Worm (Caenorhabditis elegans) whole organism, early embryonic: Measurements from ENCODE around the gene C14B9.8.

ENCODE experiments used
- aly-1 ChIP-seq: sonication (generic microtip); optimal IDR thresholded peaks from 2 replicates; lab custom pipeline; 2016; ENCODE audit warnings: missing genetic modification characterization, missing compliant biosample characterization
- ama-1 ChIP-seq: fragments of 150-350 bp; optimal IDR thresholded peaks from 2 replicates; lab custom pipeline; 2014
- hnd-1 ChIP-seq: sonication (generic microtip); optimal IDR thresholded peaks from 2 replicates; lab custom pipeline; 2016; ENCODE audit warnings: missing genetic modification characterization, missing compliant biosample characterization
- pes-1 ChIP-seq: fragments of 200-800 bp; sonication (Bioruptor generic); IDR thresholded peaks from 2 replicates; pipeline ENCODE4 v1.3.6; 2022; ENCODE audit warnings: missing genetic modification reagents, missing genetic modification characterization, missing compliant biosample characterization
- sea-1 ChIP-seq: fragments of 200-800 bp; sonication (Bioruptor generic); conservative IDR thresholded peaks from 2 replicates; pipeline ENCODE4 v1.3.6; 2022; ENCODE audit warnings: missing genetic modification characterization, missing compliant biosample characterization
- tra-4 ChIP-seq: sonication (generic microtip); optimal IDR thresholded peaks from 2 replicates; lab custom pipeline; 2017; ENCODE audit warnings: missing genetic modification characterization, missing compliant biosample characterization

DNA sequence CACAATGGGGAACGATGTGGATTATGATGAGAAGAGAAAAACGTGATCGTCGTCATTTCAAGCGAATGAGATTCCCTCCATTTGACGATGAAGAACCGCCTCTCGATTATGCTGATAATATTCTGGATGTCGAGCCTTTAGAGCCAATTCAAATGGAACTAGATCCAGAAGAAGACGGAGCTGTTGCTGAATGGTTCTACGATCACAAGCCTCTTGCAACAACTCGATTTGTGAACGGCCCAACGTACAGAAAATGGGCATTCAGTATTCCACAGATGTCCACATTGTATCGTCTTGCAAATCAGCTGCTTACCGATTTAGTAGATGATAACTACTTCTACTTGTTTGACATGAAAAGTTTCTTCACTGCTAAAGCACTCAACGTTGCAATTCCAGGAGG is 20.3 kb upstream of the C14B9.8 start:
- TF ChIP-seq pes-1 (no peak), hnd-1 (tag; lab: Kevin White, UChicago) (no peak), ama-1 (no peak), sea-1 (no peak), aly-1 (tag; lab: Kevin White, UChicago) (no peak), tra-4 (no peak)
